Worm (Caenorhabditis elegans) whole organism, L2 larva: ENCODE measurements around the gene F44D12.10.

Experiments
- C34F6.9 ChIP-seq: fragments of 150-350 bp; optimal IDR thresholded peaks from 2 replicates; lab custom pipeline; 2014; ENCODE audit warnings: missing biosample characterization, missing genetic modification characterization
- F13H6.1 ChIP-seq: sonication (generic microtip); optimal IDR thresholded peaks from 2 replicates; lab custom pipeline; 2016; ENCODE audit warnings: missing genetic modification characterization, missing compliant biosample characterization
- R02D3.7 ChIP-seq: fragments of 150-350 bp; optimal IDR thresholded peaks from 2 replicates; lab custom pipeline; 2014; ENCODE audit warnings: missing biosample characterization, missing genetic modification characterization
- Y55F3AM.14 ChIP-seq: fragments of 200-800 bp; sonication (Bioruptor generic); optimal IDR thresholded peaks from 2 replicates; lab custom pipeline; 2018; ENCODE audit warnings: mild to moderate bottlenecking, missing genetic modification characterization, missing compliant biosample characterization
- ZK546.5 ChIP-seq: sonication (generic microtip); optimal IDR thresholded peaks from 2 replicates; lab custom pipeline; 2017; ENCODE audit warnings: missing biosample characterization, missing genetic modification characterization
- aly-2 ChIP-seq: fragments of 150-350 bp; optimal IDR thresholded peaks from 2 replicates; lab custom pipeline; 2014; ENCODE audit warnings: missing biosample characterization, missing genetic modification characterization
- ama-1 ChIP-seq: fragments of 150-350 bp; optimal IDR thresholded peaks from 2 replicates; lab custom pipeline; 2018; ENCODE audit warnings: inconsistent platforms
- ceh-16 ChIP-seq: fragments of 150-350 bp; optimal IDR thresholded peaks from 2 replicates; lab custom pipeline; 2014; ENCODE audit warnings: missing biosample characterization, missing genetic modification characterization
- ceh-82 ChIP-seq: fragments of 150-350 bp; optimal IDR thresholded peaks from 2 replicates; lab custom pipeline; 2014; ENCODE audit warnings: missing biosample characterization, missing genetic modification characterization
- crh-2 ChIP-seq: sonication (generic microtip); optimal IDR thresholded peaks from 2 replicates; lab custom pipeline; 2017; ENCODE audit warnings: missing biosample characterization, missing genetic modification characterization
- dmd-4 ChIP-seq: sonication (generic microtip); optimal IDR thresholded peaks from 2 replicates; lab custom pipeline; 2017; ENCODE audit warnings: missing biosample characterization, missing genetic modification characterization
- egl-27 ChIP-seq: sonication (generic microtip); optimal IDR thresholded peaks from 3 replicates; lab custom pipeline; 2017; ENCODE audit warnings: missing biosample characterization, missing genetic modification reagents, missing genetic modification characterization
- elt-3 ChIP-seq: sonication (generic microtip); optimal IDR thresholded peaks from 2 replicates; lab custom pipeline; 2017; ENCODE audit warnings: missing biosample characterization, missing genetic modification characterization
- fos-1 ChIP-seq: fragments of 150-350 bp; optimal IDR thresholded peaks from 2 replicates; lab custom pipeline; 2014; ENCODE audit warnings: missing biosample characterization, missing genetic modification characterization
- lin-11 ChIP-seq: fragments of 150-350 bp; sonication (generic microtip); optimal IDR thresholded peaks from 2 replicates; lab custom pipeline; 2014; ENCODE audit warnings: missing biosample characterization, missing genetic modification characterization, inconsistent platforms, mixed read lengths
- lin-13 ChIP-seq: fragments of 150-350 bp; optimal IDR thresholded peaks from 2 replicates; lab custom pipeline; 2014; ENCODE audit warnings: missing biosample characterization, missing genetic modification reagents, missing genetic modification characterization
- lin-39 ChIP-seq: fragments of 150-350 bp; optimal IDR thresholded peaks from 2 replicates; lab custom pipeline; 2014; ENCODE audit warnings: missing biosample characterization, missing genetic modification reagents, missing genetic modification characterization
- lsy-2 ChIP-seq, 2 experiments: fragments of 150-350 bp in 1 of 2; sonication (generic microtip) in 1 of 2; optimal IDR thresholded peaks; 2 replicates each; lab custom pipeline; 2014 to 2017; ENCODE audit warnings: missing biosample characterization in 2 of 2, missing genetic modification characterization in 2 of 2
- nhr-10 ChIP-seq: sonication (generic microtip); optimal IDR thresholded peaks from 2 replicates; lab custom pipeline; 2017; ENCODE audit warnings: missing biosample characterization, missing genetic modification characterization
- nhr-11 ChIP-seq: fragments of 150-350 bp; optimal IDR thresholded peaks from 2 replicates; lab custom pipeline; 2014; ENCODE audit warnings: missing biosample characterization, missing genetic modification characterization
- nhr-12 ChIP-seq: fragments of 150-350 bp; optimal IDR thresholded peaks from 2 replicates; lab custom pipeline; 2014; ENCODE audit warnings: missing biosample characterization, missing genetic modification characterization
- nhr-129 ChIP-seq: fragments of 150-350 bp; optimal IDR thresholded peaks from 2 replicates; lab custom pipeline; 2014; ENCODE audit warnings: missing biosample characterization, missing genetic modification characterization
- nhr-21 ChIP-seq: fragments of 150-350 bp; optimal IDR thresholded peaks from 2 replicates; lab custom pipeline; 2014; ENCODE audit warnings: missing biosample characterization, missing genetic modification characterization
- nhr-23 ChIP-seq: fragments of 150-350 bp; optimal IDR thresholded peaks from 2 replicates; lab custom pipeline; 2014; ENCODE audit warnings: missing biosample characterization, missing genetic modification reagents, missing genetic modification characterization
- nhr-237 ChIP-seq: fragments of 150-350 bp; optimal IDR thresholded peaks from 2 replicates; lab custom pipeline; 2014; ENCODE audit warnings: missing biosample characterization, missing genetic modification characterization
- nhr-25 ChIP-seq: fragments of 150-350 bp; sonication (generic microtip); optimal IDR thresholded peaks from 3 replicates; lab custom pipeline; 2014; ENCODE audit warnings: missing biosample characterization, missing genetic modification characterization
- nhr-77 ChIP-seq: fragments of 150-350 bp; optimal IDR thresholded peaks from 2 replicates; lab custom pipeline; 2014; ENCODE audit warnings: missing biosample characterization, missing genetic modification characterization
- peb-1 ChIP-seq: fragments of 150-350 bp; optimal IDR thresholded peaks from 2 replicates; lab custom pipeline; 2014; ENCODE audit warnings: missing biosample characterization, missing genetic modification characterization
- sem-4 ChIP-seq: fragments of 150-350 bp; optimal IDR thresholded peaks from 2 replicates; lab custom pipeline; 2014; ENCODE audit warnings: missing biosample characterization, missing genetic modification reagents, missing genetic modification characterization
- skn-1 ChIP-seq: sonication (generic microtip); optimal IDR thresholded peaks from 2 replicates; lab custom pipeline; 2017; ENCODE audit warnings: missing biosample characterization, missing genetic modification characterization
- sma-3 ChIP-seq: sonication (generic microtip); optimal IDR thresholded peaks from 2 replicates; lab custom pipeline; 2016; ENCODE audit warnings: missing genetic modification reagents, missing genetic modification characterization, missing compliant biosample characterization
- sma-9 ChIP-seq, 2 experiments: fragments of 150-350 bp in 1 of 2; sonication (generic microtip) in 1 of 2; optimal IDR thresholded peaks; 2 replicates each; lab custom pipeline; 2014 to 2016; ENCODE audit warnings: missing genetic modification characterization in 2 of 2, mild to moderate bottlenecking in 1 of 2, missing biosample characterization in 1 of 2, missing compliant biosample characterization in 1 of 2, missing genetic modification reagents in 1 of 2, moderate library complexity in 1 of 2
- unc-62 ChIP-seq: fragments of 150-350 bp; optimal IDR thresholded peaks from 2 replicates; lab custom pipeline; 2014; ENCODE audit warnings: missing biosample characterization, missing genetic modification reagents, missing genetic modification characterization
- ztf-1 ChIP-seq: fragments of 200-800 bp; sonication (Bioruptor generic); conservative IDR thresholded peaks from 2 replicates; pipeline ENCODE4 v1.3.6; 2022; ENCODE audit warnings: missing genetic modification characterization, missing compliant biosample characterization
- ztf-11 ChIP-seq: sonication (generic microtip); optimal IDR thresholded peaks from 2 replicates; lab custom pipeline; 2017; ENCODE audit warnings: missing biosample characterization, missing genetic modification characterization
- ztf-4 ChIP-seq: fragments of 150-350 bp; optimal IDR thresholded peaks from 2 replicates; lab custom pipeline; 2014; ENCODE audit warnings: missing biosample characterization, missing genetic modification characterization

Gene F44D12.10

DNA sequence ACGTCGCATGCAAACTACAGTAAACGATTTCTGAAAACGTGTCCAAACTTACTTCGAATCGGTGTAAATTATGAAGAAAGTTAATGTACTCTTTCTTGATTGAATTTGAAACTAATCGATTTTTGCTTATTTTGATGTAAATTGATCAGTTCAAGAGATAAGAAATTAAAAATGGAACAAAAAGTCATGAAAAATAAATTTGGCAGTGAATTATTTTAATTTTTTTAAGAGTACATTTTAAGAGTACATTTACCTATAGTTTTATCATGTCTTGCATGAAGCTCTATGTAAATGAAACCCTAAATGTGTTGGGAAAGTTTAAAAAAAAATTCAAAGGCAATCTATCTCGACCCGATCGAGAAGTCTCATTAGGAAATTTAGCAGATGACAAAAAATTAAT lies 19.3 kb upstream of the F44D12.10 start, which contains the start of gene T04B2.7:
Gene T04B2.7, minus strand, starts transcription at position 101 of the 400 bp plus-strand sequence.
- TF ChIP-seq nhr-25: no peak
- TF ChIP-seq peb-1 (tag; lab: Kevin White, UChicago): no peak
- no peak for TF ChIP-seq ZK546.5
- no peak for TF ChIP-seq Y55F3AM.14 (GFP tag; lab: Kevin White, UChicago)
- no peak for TF ChIP-seq nhr-10 (tag; lab: Kevin White, UChicago)
- no peak for TF ChIP-seq elt-3 (tag; lab: Kevin White, UChicago)
- no peak for TF ChIP-seq dmd-4 (tag; lab: Kevin White, UChicago)
- TF ChIP-seq F13H6.1 (tag; lab: Kevin White, UChicago): no peak
- no peak for TF ChIP-seq ama-1 (lab: Kevin White, UChicago)
- TF ChIP-seq sma-9 (GFP tag; optimal IDR thresholded peaks at IDR 0.05; lab: Kevin White, UChicago): no peak
- no peak for TF ChIP-seq sma-9 (tag; optimal IDR thresholded peaks at IDR 0.05; lab: Kevin White, UChicago)
- TF ChIP-seq nhr-129 (tag; lab: Kevin White, UChicago): no peak
- TF ChIP-seq crh-2 (tag; lab: Kevin White, UChicago): no peak
- TF ChIP-seq ztf-1: no peak
- TF ChIP-seq nhr-237 (tag; lab: Kevin White, UChicago): no peak
- no peak for TF ChIP-seq ztf-11 (tag; lab: Kevin White, UChicago)
- no peak for TF ChIP-seq lin-39
- no peak for TF ChIP-seq ztf-4 (tag; lab: Kevin White, UChicago)
- no peak for TF ChIP-seq C34F6.9 (tag; lab: Kevin White, UChicago)

ce11 chrIV:10053550-10053949 lies 16.7 kb upstream of the F44D12.10 start, which contains the start of gene srv-12:
Gene srv-12, minus strand, starts transcription at chrIV:10053650.
- TF ChIP-seq sma-9 (GFP tag; optimal IDR thresholded peaks at IDR 0.05; lab: Kevin White, UChicago): no peak
- no peak for TF ChIP-seq sma-9 (tag; optimal IDR thresholded peaks at IDR 0.05; lab: Kevin White, UChicago)
- no peak for TF ChIP-seq ceh-16 (tag; lab: Kevin White, UChicago)
- TF ChIP-seq ZK546.5: no peak
- TF ChIP-seq dmd-4 (tag; lab: Kevin White, UChicago): no peak
- TF ChIP-seq lsy-2 (tag; optimal IDR thresholded peaks at IDR 0.05; lab: Kevin White, UChicago): no peak
- no peak for TF ChIP-seq lin-11 (tag; lab: Kevin White, UChicago)
- TF ChIP-seq ztf-1: no peak
- TF ChIP-seq fos-1 (tag; lab: Kevin White, UChicago): no peak
- TF ChIP-seq nhr-21: no peak
- no peak for TF ChIP-seq ama-1 (lab: Kevin White, UChicago)
- no peak for TF ChIP-seq aly-2 (tag; lab: Kevin White, UChicago)
- TF ChIP-seq egl-27: no peak
- no peak for TF ChIP-seq elt-3 (tag; lab: Kevin White, UChicago)
- no peak for TF ChIP-seq sem-4 (tag; lab: Kevin White, UChicago)

DNA sequence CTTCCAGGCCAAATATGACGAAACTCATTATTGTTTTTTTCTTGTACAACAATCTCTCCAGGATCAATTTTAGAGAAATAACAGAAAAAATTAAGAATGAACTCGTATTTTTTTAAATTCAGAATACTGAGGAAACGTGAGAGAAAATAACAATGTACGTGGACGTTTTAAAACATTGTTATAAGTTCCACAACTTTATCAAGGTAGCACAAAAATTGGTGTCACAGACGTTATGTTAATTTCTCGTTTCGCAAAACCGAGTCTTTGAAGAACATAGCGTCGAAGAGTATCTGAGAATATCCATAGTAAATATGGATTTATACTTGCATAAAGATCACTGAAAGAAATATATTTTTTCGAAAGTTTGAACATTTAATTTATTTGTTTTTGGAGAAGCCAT lies 14.2 kb upstream of the F44D12.10 start, which contains the start of gene T04B2.8:
Gene T04B2.8, minus strand, starts transcription at position 101 of the 400 bp plus-strand sequence.
- TF ChIP-seq nhr-10 (tag; lab: Kevin White, UChicago) (no peak), ama-1 (lab: Kevin White, UChicago) (no peak), C34F6.9 (tag; lab: Kevin White, UChicago) (no peak), aly-2 (tag; lab: Kevin White, UChicago) (no peak), sma-3 (GFP tag; lab: Kevin White, UChicago) (no peak), unc-62 (GFP tag; lab: Kevin White, UChicago) (no peak), nhr-77 (tag; lab: Kevin White, UChicago) (no peak), nhr-12 (tag; lab: Kevin White, UChicago) (no peak), nhr-11 (no peak), ceh-82 (no peak)
- TF ChIP-seq, all 48 proteins: peak for 0

- no peak for TF ChIP-seq R02D3.7 (tag; lab: Kevin White, UChicago)
- TF ChIP-seq C34F6.9 (tag; lab: Kevin White, UChicago): no peak
- peak; percentile 27 for TF ChIP-seq nhr-129 (tag; lab: Kevin White, UChicago)
Observed at ce11 chrIV:10048268-10048667, 11.4 kb upstream of the F44D12.10 start.

- TF ChIP-seq ceh-82: no peak
- no peak for TF ChIP-seq nhr-23 (tag; lab: Kevin White, UChicago)
- no peak for TF ChIP-seq lin-13 (GFP tag; lab: Kevin White, UChicago)
- TF ChIP-seq fos-1 (tag; lab: Kevin White, UChicago): no peak
- no peak for TF ChIP-seq nhr-21
- no peak for TF ChIP-seq nhr-129 (tag; lab: Kevin White, UChicago)
- no peak for TF ChIP-seq nhr-77 (tag; lab: Kevin White, UChicago)
- no peak for TF ChIP-seq crh-2 (tag; lab: Kevin White, UChicago)
- TF ChIP-seq C34F6.9 (tag; lab: Kevin White, UChicago): no peak
- TF ChIP-seq sma-9 (GFP tag; optimal IDR thresholded peaks at IDR 0.05; lab: Kevin White, UChicago): no peak
- TF ChIP-seq sma-9 (tag; optimal IDR thresholded peaks at IDR 0.05; lab: Kevin White, UChicago): no peak
- no peak for TF ChIP-seq skn-1 (tag; lab: Kevin White, UChicago)
- no peak for TF ChIP-seq aly-2 (tag; lab: Kevin White, UChicago)
- no peak for TF ChIP-seq ceh-16 (tag; lab: Kevin White, UChicago)
- no peak for TF ChIP-seq nhr-10 (tag; lab: Kevin White, UChicago)
Observed at ce11 chrIV:10047108-10047507, 10.2 kb upstream of the F44D12.10 start, which contains the start of gene T04B2.3. Gene T04B2.3, plus strand, starts transcription at chrIV:10047408.
